Worm (Caenorhabditis elegans): ENCODE data around the gene hcp-1.
"Not testable (repeated sequence)": the region's sequence is repeated elsewhere in the genome, so short reads cannot be mapped to it uniquely, and the experiment has no call there.

hcp-1 gene

ce11 chrV:6565851-6566386 is 28.1 kb upstream of the hcp-1 start, which contains the start of gene K04A8.1:
Gene K04A8.1 (plus strand): TSS chrV:6566336.
- TF ChIP-seq dao-5 (tag; optimal IDR thresholded peaks at IDR 0.05) (no peak), W03F9.2 (tag; optimal IDR thresholded peaks at IDR 0.05) (no peak), him-1 (tag; optimal IDR thresholded peaks at IDR 0.05) (no peak)

- no peak for TF ChIP-seq W03F9.2 (tag; optimal IDR thresholded peaks at IDR 0.05)
- TF ChIP-seq dao-5 (tag; optimal IDR thresholded peaks at IDR 0.05) = no peak
- TF ChIP-seq him-1 (tag; optimal IDR thresholded peaks at IDR 0.05) = no peak
Observed at ce11 chrV:6575406-6576130, 18.4 kb upstream of the hcp-1 start, which contains the start of gene fut-2. Gene fut-2 (minus strand): TSS chrV:6575890.

ce11 chrV:6576567-6576966 is 17.4 kb upstream of the hcp-1 start, which contains the start of gene EGAP9.4:
Gene EGAP9.4 (plus strand): TSS chrV:6576867.
- TF ChIP-seq W03F9.2 (tag; optimal IDR thresholded peaks at IDR 0.05) (no peak), dao-5 (tag; optimal IDR thresholded peaks at IDR 0.05) (no peak), him-1 (tag; optimal IDR thresholded peaks at IDR 0.05) (no peak)

- TF ChIP-seq dao-5 (tag; optimal IDR thresholded peaks at IDR 0.05) (no peak), him-1 (tag; optimal IDR thresholded peaks at IDR 0.05) (no peak), W03F9.2 (tag; optimal IDR thresholded peaks at IDR 0.05) (no peak)
Observed at ce11 chrV:6579992-6580391, 14.0 kb upstream of the hcp-1 start, which contains the start of gene EGAP9.3. Gene EGAP9.3 (minus strand): TSS chrV:6580122.

- TF ChIP-seq him-1, dao-5, W03F9.2 (tag; optimal IDR thresholded peaks at IDR 0.05): not testable (repeated sequence)
Observed at ce11 chrV:6581762-6582161, 12.2 kb upstream of the hcp-1 start, which contains the start of gene ZK1055.4. Gene ZK1055.4 (plus strand): TSS chrV:6582062.

- no peak for TF ChIP-seq him-1 (tag; optimal IDR thresholded peaks at IDR 0.05)
- TF ChIP-seq dao-5 (tag; optimal IDR thresholded peaks at IDR 0.05) = no peak
- TF ChIP-seq W03F9.2 (tag; optimal IDR thresholded peaks at IDR 0.05) = no peak
Observed at ce11 chrV:6590283-6590682, 3.7 kb upstream of the hcp-1 start, which contains the start of gene ZK1055.2. Gene ZK1055.2 (plus strand): TSS chrV:6590583.

- TF ChIP-seq him-1 (tag; optimal IDR thresholded peaks at IDR 0.05) (no peak), W03F9.2 (tag; optimal IDR thresholded peaks at IDR 0.05) (no peak), dao-5 (tag; optimal IDR thresholded peaks at IDR 0.05) (no peak)
Observed at ce11 chrV:6602556-6603062, 8.6 kb downstream of the hcp-1 start, which contains the start of gene ZK1055.6. Gene ZK1055.6 (minus strand): TSS chrV:6602606.

ce11 chrV:6605275-6605674 is 11.3 kb downstream of the hcp-1 start, which contains the start of gene ZK1055.7:
Gene ZK1055.7 (minus strand): TSS chrV:6605375.
- no peak for TF ChIP-seq W03F9.2 (tag; optimal IDR thresholded peaks at IDR 0.05)
- TF ChIP-seq dao-5 (tag; optimal IDR thresholded peaks at IDR 0.05) = no peak
- TF ChIP-seq him-1 (tag; optimal IDR thresholded peaks at IDR 0.05) = no peak

- TF ChIP-seq him-1 (tag; optimal IDR thresholded peaks at IDR 0.05) (no peak), W03F9.2 (tag; optimal IDR thresholded peaks at IDR 0.05) (peak; percentile 40)
Observed at ce11 chrV:6606197-6606596, 12.2 kb downstream of the hcp-1 start.

ce11 chrV:6611058-6611457 is 17.1 kb downstream of the hcp-1 start, which contains the start of gene gon-14:
Gene gon-14 (minus strand): TSS chrV:6611158.
- TF ChIP-seq dao-5 (tag; optimal IDR thresholded peaks at IDR 0.05) (no peak), him-1 (tag; optimal IDR thresholded peaks at IDR 0.05) (no peak), W03F9.2 (tag; optimal IDR thresholded peaks at IDR 0.05) (no peak)

ce11 chrV:6611504-6611903 is 17.5 kb downstream of the hcp-1 start:
- TF ChIP-seq him-1 (tag; optimal IDR thresholded peaks at IDR 0.05) (no peak), dao-5 (tag; optimal IDR thresholded peaks at IDR 0.05) (no peak), W03F9.2 (tag; optimal IDR thresholded peaks at IDR 0.05) (peak; percentile 50)

- TF ChIP-seq dao-5 (tag; optimal IDR thresholded peaks at IDR 0.05) = no peak
- no peak for TF ChIP-seq him-1 (tag; optimal IDR thresholded peaks at IDR 0.05)
- no peak for TF ChIP-seq W03F9.2 (tag; optimal IDR thresholded peaks at IDR 0.05)
Observed at ce11 chrV:6614152-6614734, 20.2 kb downstream of the hcp-1 start, which contains the start of gene cpr-4. Gene cpr-4 (plus strand): TSS chrV:6614674.

ce11 chrV:6614968-6615367 is 21.0 kb downstream of the hcp-1 start:
- no peak for TF ChIP-seq W03F9.2 (tag; optimal IDR thresholded peaks at IDR 0.05)
- no peak for TF ChIP-seq dao-5 (tag; optimal IDR thresholded peaks at IDR 0.05)
- no peak for TF ChIP-seq him-1 (tag; optimal IDR thresholded peaks at IDR 0.05)

Data from whole organism, L4/young adult.